Fruit fly (Drosophila melanogaster) whole organism, prepupa: ENCODE data around the gene TwdlC.

ENCODE experiments used
- Blimp-1 ChIP-seq: fragments of 200-800 bp; sonication (Bioruptor generic); optimal IDR thresholded peaks from 3 replicates; lab custom pipeline; 2017; ENCODE audit warnings: missing biosample characterization, missing genetic modification characterization, mild to moderate bottlenecking, moderate library complexity, missing genetic modification reagents
- CG32006 ChIP-seq: fragments of 200-800 bp; sonication (Bioruptor generic); optimal IDR thresholded peaks from 3 replicates; lab custom pipeline; 2017; ENCODE audit warnings: missing biosample characterization, mild to moderate bottlenecking, missing genetic modification characterization
- CG6276 ChIP-seq: fragments of 200-800 bp; sonication (Bioruptor generic); optimal IDR thresholded peaks from 2 replicates; lab custom pipeline; 2017; ENCODE audit warnings: missing biosample characterization, mild to moderate bottlenecking, missing genetic modification characterization
- CG6808 ChIP-seq: fragments of 200-800 bp; sonication (Bioruptor generic); optimal IDR thresholded peaks from 3 replicates; lab custom pipeline; 2017; ENCODE audit warnings: missing biosample characterization, missing genetic modification characterization, mild to moderate bottlenecking, moderate library complexity, missing genetic modification reagents
- CG8319 ChIP-seq: fragments of 200-800 bp; sonication (Bioruptor generic); optimal IDR thresholded peaks from 3 replicates; lab custom pipeline; 2016; ENCODE audit warnings: missing biosample characterization, missing genetic modification characterization
- CG8632 ChIP-seq: fragments of 200-800 bp; sonication (Bioruptor generic); optimal IDR thresholded peaks from 3 replicates; lab custom pipeline; 2016; ENCODE audit warnings: missing biosample characterization, missing genetic modification characterization
- Eip75B ChIP-seq: fragments of 200-800 bp; sonication (Bioruptor generic); optimal IDR thresholded peaks from 3 replicates; lab custom pipeline; 2016; ENCODE audit warnings: missing biosample characterization, missing genetic modification characterization
- Ets21C ChIP-seq: fragments of 200-800 bp; sonication (Bioruptor generic); optimal IDR thresholded peaks from 3 replicates; lab custom pipeline; 2016; ENCODE audit warnings: missing biosample characterization, missing genetic modification characterization
- Gug ChIP-seq: fragments of 200-800 bp; sonication (Bioruptor generic); IDR thresholded peaks from 2 replicates; pipeline ENCODE4 v1.3.6; 2022; ENCODE audit warnings: missing biosample characterization, missing genetic modification characterization
- Hr39 ChIP-seq: fragments of 200-800 bp; sonication (Bioruptor generic); optimal IDR thresholded peaks from 2 replicates; lab custom pipeline; 2016; ENCODE audit warnings: missing biosample characterization, missing genetic modification characterization
- Lpt ChIP-seq: fragments of 200-800 bp; sonication (Bioruptor generic); optimal IDR thresholded peaks from 3 replicates; lab custom pipeline; 2016; ENCODE audit warnings: missing biosample characterization, missing genetic modification characterization
- Met ChIP-seq: fragments of 200-800 bp; sonication (Bioruptor generic); optimal IDR thresholded peaks from 3 replicates; lab custom pipeline; 2016; ENCODE audit warnings: missing biosample characterization, missing genetic modification characterization
- svp ChIP-seq: fragments of 200-800 bp; sonication (Bioruptor generic); peaks from one replicate; lab custom pipeline; 2016; ENCODE audit warnings: missing biosample characterization, missing genetic modification characterization

dm6 chr3R:26957132-26957531 is 37.5 kb upstream of the TwdlC start:
- TF ChIP-seq Hr39 (GFP tag; lab: Kevin White, UChicago) (no peak), svp (GFP tag; lab: Kevin White, UChicago) (peak; percentile 77), Lpt (GFP tag; lab: Kevin White, UChicago) (no peak), Eip75B (GFP tag; lab: Kevin White, UChicago) (no peak), Gug (GFP tag; lab: Robert Waterston, UW) (no peak), CG8632 (GFP tag; lab: Kevin White, UChicago) (no peak), CG32006 (no peak), Blimp-1 (no peak), CG6808 (no peak), Ets21C (no peak), Met (GFP tag; lab: Kevin White, UChicago) (no peak), CG6276 (GFP tag; lab: Kevin White, UChicago) (no peak), CG8319 (GFP tag; lab: Kevin White, UChicago) (no peak)
